Worm (Caenorhabditis elegans) whole organism, L4/young adult: Measurements from ENCODE around the gene top-3.

Experiments
- W03F9.2 ChIP-seq: fragments of 150-350 bp; optimal IDR thresholded peaks from 2 replicates; lab custom pipeline; 2014; ENCODE audit warnings: missing biosample characterization, missing genetic modification characterization
- dao-5 ChIP-seq: sonication (generic microtip); optimal IDR thresholded peaks from 2 replicates; lab custom pipeline; 2016; ENCODE audit warnings: missing genotype, missing genetic modification characterization, moderate library complexity, missing compliant biosample characterization
- him-1 ChIP-seq: sonication (generic microtip); optimal IDR thresholded peaks from 2 replicates; lab custom pipeline; 2016; ENCODE audit warnings: missing genotype, missing genetic modification reagents, missing genetic modification characterization, missing compliant biosample characterization

The top-3 gene

DNA sequence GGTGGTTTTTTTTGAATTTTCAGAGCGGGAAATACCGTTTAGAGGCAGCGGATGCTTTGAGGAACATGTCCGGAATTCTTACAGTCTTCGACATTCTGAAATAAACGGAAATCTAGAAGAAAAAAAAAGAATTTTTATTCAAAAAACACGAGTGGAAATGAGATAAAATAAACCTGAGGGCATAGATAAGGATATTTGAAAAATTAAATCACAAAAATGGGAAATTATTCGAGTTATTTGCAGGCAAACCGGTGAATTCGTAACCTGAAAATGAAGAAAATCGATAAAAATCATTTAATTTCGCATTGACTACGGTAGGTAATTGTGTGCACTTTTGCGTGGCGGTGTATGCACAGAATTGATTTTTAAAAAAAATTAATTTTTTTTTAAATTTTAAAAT, 14.0 kb upstream of the top-3 start, which contains the start of gene ung-1:
Gene ung-1, minus strand, starts transcription at position 101 of the 400 bp plus-strand sequence.
- no peak for TF ChIP-seq W03F9.2
- no peak for TF ChIP-seq him-1 (tag; lab: Kevin White, UChicago)
- TF ChIP-seq dao-5 (tag; lab: Kevin White, UChicago): no peak

ce11 chrIII:11971342-11971741, 11.4 kb upstream of the top-3 start, which contains the start of gene Y56A3A.28:
Gene Y56A3A.28, minus strand, starts transcription at chrIII:11971374.
- TF ChIP-seq him-1 (tag; lab: Kevin White, UChicago) (no peak), dao-5 (tag; lab: Kevin White, UChicago) (no peak), W03F9.2 (no peak)

DNA sequence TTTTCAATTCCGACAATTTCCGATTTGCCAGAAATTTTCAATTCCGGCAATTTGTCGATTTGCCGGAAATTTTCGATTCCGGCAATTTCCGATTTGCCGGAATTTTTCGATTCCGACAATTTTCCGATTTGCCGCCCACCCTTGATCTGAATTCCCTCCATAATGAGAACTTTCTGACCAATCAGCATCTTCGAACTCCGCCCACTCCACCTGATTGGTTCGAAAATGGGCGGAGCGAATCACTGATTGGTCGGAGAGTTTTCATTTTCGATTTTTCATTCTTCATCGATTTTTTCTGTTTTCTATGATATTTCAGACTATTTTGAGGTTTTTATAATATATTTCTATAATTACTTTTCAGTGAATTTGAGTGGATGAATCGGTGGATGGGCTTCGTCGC, 5.8 kb downstream of the top-3 start:
- TF ChIP-seq him-1 (tag; lab: Kevin White, UChicago) (no peak), W03F9.2 (no peak), dao-5 (tag; lab: Kevin White, UChicago) (no peak)

DNA sequence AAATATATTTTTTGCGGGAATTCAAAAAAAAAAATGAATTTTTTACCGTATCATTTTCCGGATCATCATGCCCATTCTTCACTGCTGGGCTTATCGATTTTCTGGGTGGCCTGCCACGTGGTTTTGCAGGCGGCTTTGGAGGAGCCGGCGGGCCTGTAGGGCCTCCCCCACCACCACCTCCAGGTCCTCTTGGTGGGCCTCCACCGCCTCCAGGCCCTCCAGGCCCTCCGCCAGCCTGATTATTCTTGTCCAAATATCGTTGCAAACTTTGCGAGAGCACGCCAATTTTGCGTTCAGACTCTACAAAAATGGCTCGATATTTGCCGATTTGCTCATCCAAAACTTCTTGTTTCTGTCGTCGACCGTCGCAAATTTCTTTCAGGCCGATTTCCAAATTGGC, 8.9 kb downstream of the top-3 start:
- no peak for TF ChIP-seq him-1 (tag; lab: Kevin White, UChicago)
- TF ChIP-seq W03F9.2: no peak
- no peak for TF ChIP-seq dao-5 (tag; lab: Kevin White, UChicago)

ce11 chrIII:11949276-11949879, 10.6 kb downstream of the top-3 start:
- TF ChIP-seq dao-5 (tag; lab: Kevin White, UChicago) (no peak), him-1 (tag; lab: Kevin White, UChicago) (no peak), W03F9.2 (no peak)

ce11 chrIII:11948437-11948836, 11.5 kb downstream of the top-3 start:
- TF ChIP-seq dao-5 (tag; lab: Kevin White, UChicago) (no peak), him-1 (tag; lab: Kevin White, UChicago) (no peak), W03F9.2 (no peak)

ce11 chrIII:11947527-11947926, 12.5 kb downstream of the top-3 start:
- no peak for TF ChIP-seq W03F9.2
- no peak for TF ChIP-seq him-1 (tag; lab: Kevin White, UChicago)
- TF ChIP-seq dao-5 (tag; lab: Kevin White, UChicago): no peak

DNA sequence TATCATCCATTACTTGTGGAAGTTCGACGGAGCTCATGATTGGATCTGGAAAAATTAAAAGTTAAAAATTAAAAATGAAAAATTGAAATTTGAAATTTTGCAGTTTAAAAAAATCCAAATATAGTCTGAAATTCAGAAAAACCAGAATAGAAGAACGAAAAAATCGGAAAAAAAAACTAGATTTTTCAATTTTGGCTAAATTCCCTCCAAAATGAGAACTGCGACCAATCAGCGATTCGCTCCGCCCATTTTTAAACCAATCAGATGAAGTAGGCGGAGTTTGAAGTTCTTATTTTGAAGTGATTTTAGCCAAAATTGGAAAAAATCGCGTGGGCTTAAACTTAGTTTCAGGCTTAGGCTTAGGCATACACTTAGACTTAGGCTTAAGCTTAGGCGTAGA, 13.0 kb downstream of the top-3 start, which contains the start of gene Y56A3A.7:
Gene Y56A3A.7, minus strand, starts transcription at position 47 of the 400 bp plus-strand sequence.
- TF ChIP-seq him-1 (tag; lab: Kevin White, UChicago) (no peak), W03F9.2 (no peak), dao-5 (tag; lab: Kevin White, UChicago) (no peak)

- no peak for TF ChIP-seq dao-5 (tag; lab: Kevin White, UChicago)
- peak; percentile 74 for TF ChIP-seq W03F9.2
- peak; percentile 89 for TF ChIP-seq him-1 (tag; lab: Kevin White, UChicago)
Measured at ce11 chrIII:11946062-11946749, 13.8 kb downstream of the top-3 start.

DNA sequence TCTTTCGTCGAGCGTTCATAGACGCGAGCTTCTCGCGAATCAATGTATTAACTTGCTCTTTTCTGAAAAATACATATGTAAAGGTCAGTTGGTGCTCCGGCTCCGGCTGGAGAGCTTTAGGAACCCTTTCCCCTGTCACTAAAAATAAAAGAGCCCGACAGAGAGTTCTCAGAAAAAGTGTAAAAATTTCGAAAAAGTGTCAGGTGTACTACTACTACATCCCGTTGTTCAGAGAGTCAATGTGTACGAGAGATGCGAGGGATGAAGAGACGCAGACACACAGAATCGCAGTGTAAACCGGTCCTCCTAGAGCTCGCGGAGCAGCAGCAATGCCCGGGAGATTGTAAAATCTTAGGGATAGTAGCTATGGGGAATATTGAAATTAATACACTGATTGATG, 17.3 kb downstream of the top-3 start:
- no peak for TF ChIP-seq dao-5 (tag; lab: Kevin White, UChicago)
- TF ChIP-seq him-1 (tag; lab: Kevin White, UChicago): no peak
- TF ChIP-seq W03F9.2: no peak

DNA sequence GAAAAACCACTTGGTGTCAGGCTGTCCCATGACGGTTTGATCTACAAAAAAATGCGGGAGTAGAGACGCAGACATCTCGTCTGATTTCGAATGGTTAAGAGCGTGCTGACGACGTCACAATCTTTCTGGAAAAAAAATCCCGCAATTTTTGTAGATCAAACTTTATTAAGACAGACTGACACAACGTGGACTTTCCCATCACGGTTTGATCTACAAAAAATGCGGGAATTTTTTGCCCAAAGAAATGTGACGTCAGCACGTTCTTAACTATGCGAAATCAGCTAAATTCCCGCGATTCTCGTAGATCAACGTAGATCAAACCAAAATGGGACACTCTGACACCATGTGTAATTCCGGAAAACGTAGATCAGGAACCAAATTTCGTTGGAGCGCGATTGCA, 21.5 kb downstream of the top-3 start:
- TF ChIP-seq dao-5 (tag; lab: Kevin White, UChicago): no peak
- no peak for TF ChIP-seq W03F9.2
- TF ChIP-seq him-1 (tag; lab: Kevin White, UChicago): no peak

ce11 chrIII:11937911-11938310, 22.1 kb downstream of the top-3 start:
- no peak for TF ChIP-seq W03F9.2
- TF ChIP-seq dao-5 (tag; lab: Kevin White, UChicago): no peak
- TF ChIP-seq him-1 (tag; lab: Kevin White, UChicago): no peak

- no peak for TF ChIP-seq dao-5 (tag; lab: Kevin White, UChicago)
- TF ChIP-seq him-1 (tag; lab: Kevin White, UChicago): no peak
- no peak for TF ChIP-seq W03F9.2
Measured at ce11 chrIII:11936668-11937276, 23.2 kb downstream of the top-3 start.

- TF ChIP-seq him-1 (tag; lab: Kevin White, UChicago) (no peak), W03F9.2 (no peak), dao-5 (tag; lab: Kevin White, UChicago) (no peak)
Measured at ce11 chrIII:11935948-11936280, 24.1 kb downstream of the top-3 start.
